Worm (Caenorhabditis elegans) whole organism, mixed stage, embryonic: ENCODE results near the gene sru-17.
"Not testable (repeated sequence)": the region's sequence is repeated elsewhere in the genome, so short reads cannot be mapped to it uniquely, and the experiment has no call there.

Experiments
- M03D4.4 ChIP-seq: sonication (generic microtip); optimal IDR thresholded peaks from 2 replicates; lab custom pipeline; 2017; ENCODE audit warnings: mild to moderate bottlenecking, missing genetic modification characterization, missing compliant biosample characterization
- bed-3 ChIP-seq: fragments of 200-800 bp; sonication (Bioruptor generic); optimal IDR thresholded peaks from 3 replicates; lab custom pipeline; 2018; ENCODE audit warnings: mild to moderate bottlenecking, missing genetic modification characterization, moderate library complexity, missing compliant biosample characterization
- blmp-1 ChIP-seq: fragments of 150-350 bp; optimal IDR thresholded peaks from 2 replicates; lab custom pipeline; 2014; ENCODE audit warnings: missing biosample characterization, missing genetic modification characterization
- ceh-39 ChIP-seq: fragments of 150-350 bp; optimal IDR thresholded peaks from 2 replicates; lab custom pipeline; 2014; ENCODE audit warnings: missing biosample characterization, missing genetic modification characterization
- ceh-83 ChIP-seq: fragments of 200-800 bp; sonication (Bioruptor generic); optimal IDR thresholded peaks from 2 replicates; lab custom pipeline; 2018; ENCODE audit warnings: mild to moderate bottlenecking, missing genetic modification characterization, missing compliant biosample characterization
- ces-1 ChIP-seq: fragments of 150-350 bp; optimal IDR thresholded peaks from 2 replicates; lab custom pipeline; 2014; ENCODE audit warnings: missing biosample characterization, missing genetic modification reagents, missing genetic modification characterization
- cnd-1 ChIP-seq: fragments of 200-800 bp; sonication (Bioruptor generic); optimal IDR thresholded peaks from 2 replicates; lab custom pipeline; 2018; ENCODE audit warnings: mild to moderate bottlenecking, missing genetic modification characterization, missing compliant biosample characterization
- drap-1 ChIP-seq: fragments of 200-800 bp; sonication (Bioruptor generic); optimal IDR thresholded peaks from 3 replicates; lab custom pipeline; 2018; ENCODE audit warnings: mild to moderate bottlenecking, missing genetic modification characterization, missing compliant biosample characterization
- elt-1 ChIP-seq: sonication (generic microtip); optimal IDR thresholded peaks from 2 replicates; lab custom pipeline; 2017; ENCODE audit warnings: missing genetic modification characterization, mild to moderate bottlenecking, missing compliant biosample characterization, antibody characterized with exemption, moderate library complexity, borderline replicate concordance; ENCODE audit not compliant: insufficient read depth
- elt-3 ChIP-seq: fragments of 150-350 bp; optimal IDR thresholded peaks from 2 replicates; lab custom pipeline; 2014; ENCODE audit warnings: missing biosample characterization, missing genetic modification characterization
- flh-1 ChIP-seq: fragments of 200-800 bp; sonication (Bioruptor generic); optimal IDR thresholded peaks from 2 replicates; lab custom pipeline; 2018; ENCODE audit warnings: mild to moderate bottlenecking, missing genetic modification characterization, moderate library complexity, missing compliant biosample characterization
- ham-2 ChIP-seq: fragments of 200-800 bp; sonication (Bioruptor generic); optimal IDR thresholded peaks from 2 replicates; lab custom pipeline; 2018; ENCODE audit warnings: mild to moderate bottlenecking, missing genetic modification characterization, missing compliant biosample characterization
- hlh-1 ChIP-seq: fragments of 150-350 bp; optimal IDR thresholded peaks from 2 replicates; lab custom pipeline; 2014; ENCODE audit warnings: missing biosample characterization, missing genetic modification reagents, missing genetic modification characterization
- lin-13 ChIP-seq: fragments of 150-350 bp; optimal IDR thresholded peaks from 2 replicates; lab custom pipeline; 2014; ENCODE audit warnings: missing biosample characterization, missing genetic modification characterization
- lin-32 ChIP-seq: fragments of 200-800 bp; sonication (Bioruptor generic); optimal IDR thresholded peaks from 2 replicates; lab custom pipeline; 2018; ENCODE audit warnings: mild to moderate bottlenecking, missing genetic modification characterization, missing compliant biosample characterization
- mab-5 ChIP-seq: fragments of 150-350 bp; optimal IDR thresholded peaks from 2 replicates; lab custom pipeline; 2014; ENCODE audit warnings: missing biosample characterization, missing genetic modification characterization
- mep-1 ChIP-seq: fragments of 150-350 bp; optimal IDR thresholded peaks from 2 replicates; lab custom pipeline; 2017; ENCODE audit warnings: missing biosample characterization, missing genetic modification reagents, missing genetic modification characterization, inconsistent platforms
- mls-2 ChIP-seq: sonication (generic microtip); optimal IDR thresholded peaks from 2 replicates; lab custom pipeline; 2016; ENCODE audit warnings: mild to moderate bottlenecking, missing genetic modification characterization, moderate library complexity, missing compliant biosample characterization
- nhr-12 ChIP-seq: fragments of 150-350 bp; optimal IDR thresholded peaks from 2 replicates; lab custom pipeline; 2014; ENCODE audit warnings: missing biosample characterization, missing genetic modification characterization
- nhr-2 ChIP-seq: fragments of 150-350 bp; optimal IDR thresholded peaks from 2 replicates; lab custom pipeline; 2014; ENCODE audit warnings: missing biosample characterization, missing genetic modification characterization
- nhr-237 ChIP-seq: fragments of 150-350 bp; optimal IDR thresholded peaks from 2 replicates; lab custom pipeline; 2014; ENCODE audit warnings: missing biosample characterization, missing genetic modification characterization
- nhr-76 ChIP-seq: sonication (generic microtip); optimal IDR thresholded peaks from 2 replicates; lab custom pipeline; 2017; ENCODE audit warnings: missing biosample characterization, missing genetic modification characterization
- sem-2 ChIP-seq: fragments of 200-800 bp; sonication (Bioruptor generic); optimal IDR thresholded peaks from 2 replicates; lab custom pipeline; 2018; ENCODE audit warnings: mild to moderate bottlenecking, missing genetic modification characterization, missing compliant biosample characterization
- snpc-4 ChIP-seq: fragments of 150-350 bp; optimal IDR thresholded peaks from 2 replicates; lab custom pipeline; 2014; ENCODE audit warnings: missing biosample characterization, missing genetic modification characterization
- sptf-1 ChIP-seq: sonication (generic microtip); optimal IDR thresholded peaks from 2 replicates; lab custom pipeline; 2017; ENCODE audit warnings: mild to moderate bottlenecking, missing genetic modification characterization, moderate library complexity, missing compliant biosample characterization
- unc-120 ChIP-seq: sonication (generic microtip); optimal IDR thresholded peaks from 2 replicates; lab custom pipeline; 2017; ENCODE audit warnings: missing genetic modification characterization, missing compliant biosample characterization; ENCODE audit not compliant: poor library complexity, severe bottlenecking
- unc-39 ChIP-seq: fragments of 150-350 bp; optimal IDR thresholded peaks from 2 replicates; lab custom pipeline; 2014; ENCODE audit warnings: missing biosample characterization, missing genetic modification characterization
- zip-8 ChIP-seq: fragments of 150-350 bp; optimal IDR thresholded peaks from 2 replicates; lab custom pipeline; 2014; ENCODE audit warnings: missing biosample characterization, missing genetic modification characterization
- ztf-11 ChIP-seq: fragments of 150-350 bp; optimal IDR thresholded peaks from 2 replicates; lab custom pipeline; 2014; ENCODE audit warnings: missing biosample characterization, missing genetic modification characterization

Gene sru-17

DNA sequence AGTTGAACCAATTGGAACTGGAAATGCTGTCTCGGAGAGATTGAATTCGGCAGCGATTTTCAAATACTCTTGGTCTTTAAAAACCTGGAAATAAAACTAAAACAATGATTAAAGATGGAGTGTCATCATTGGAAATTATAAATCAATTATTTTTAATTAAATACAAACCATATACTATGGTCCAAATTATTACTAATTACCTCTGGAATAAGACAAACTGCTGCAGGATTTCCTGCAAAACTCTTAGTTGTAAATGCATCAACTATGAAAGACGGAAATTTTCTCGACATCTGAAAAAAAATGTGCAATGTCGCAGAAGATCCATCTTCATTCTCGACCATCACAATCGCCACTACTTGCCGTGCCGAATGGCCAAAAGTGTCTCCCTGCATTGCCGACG is 26.8 kb upstream of the sru-17 start, which contains the start of gene igdb-1:
Gene igdb-1, plus strand, starts transcription at position 301 of the 400 bp plus-strand sequence.
- not testable (repeated sequence) for TF ChIP-seq nhr-12, mab-5, M03D4.4 (tag; lab: Kevin White, UChicago)
- TF ChIP-seq, all 35 proteins: peak for 0; not testable (repeated sequence) for 35

DNA sequence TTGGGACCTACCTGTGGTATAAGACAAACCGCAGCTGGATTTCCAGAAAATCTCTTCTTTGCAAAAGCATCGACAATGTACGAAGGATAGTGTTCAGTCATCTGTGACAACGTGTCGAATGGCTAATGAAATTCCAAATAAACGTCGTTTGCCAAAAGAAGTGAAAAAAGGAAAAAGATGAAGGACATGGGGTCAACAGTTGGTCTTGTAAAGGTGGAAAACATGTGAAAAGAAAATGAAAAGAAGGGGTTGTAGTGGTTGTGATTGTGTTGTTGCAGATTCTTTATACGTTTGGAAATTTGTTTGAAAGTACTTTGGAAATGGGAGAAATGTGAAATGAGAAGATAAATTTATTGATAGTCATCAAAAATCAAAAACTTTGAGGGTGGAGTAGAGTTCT is 21.0 kb upstream of the sru-17 start, which contains the start of gene T04A11.4:
Gene T04A11.4, minus strand, starts transcription at position 101 of the 400 bp plus-strand sequence.
- not testable (repeated sequence) for TF ChIP-seq nhr-2 (tag; lab: Kevin White, UChicago); sem-2 (GFP tag; lab: Kevin White, UChicago); lin-13 (tag; lab: Kevin White, UChicago)

DNA sequence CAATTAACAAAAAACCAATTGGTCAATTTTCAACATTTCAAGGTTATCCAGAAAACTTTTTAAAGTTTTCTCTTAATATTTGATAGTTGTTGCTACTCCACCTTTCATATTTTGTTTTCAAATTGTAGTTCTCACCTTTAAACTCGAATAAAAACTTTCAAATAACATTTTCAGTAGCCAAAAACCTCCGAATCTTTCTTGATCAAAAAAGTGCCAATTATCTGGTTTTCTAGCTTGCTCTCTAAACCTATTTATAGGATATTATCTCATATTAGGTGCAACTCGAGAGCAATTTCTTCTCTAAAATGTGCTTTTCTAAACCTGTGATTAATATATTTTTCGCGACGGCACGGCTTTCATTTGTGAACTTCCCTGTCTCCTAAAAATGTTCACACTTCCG is 18.3 kb upstream of the sru-17 start, which contains the start of gene sru-26:
Gene sru-26, plus strand, starts transcription at position 301 of the 400 bp plus-strand sequence.
- TF ChIP-seq lin-13 (tag; lab: Kevin White, UChicago) = no peak
- TF ChIP-seq hlh-1 (tag; lab: Kevin White, UChicago) = no peak
- no peak for TF ChIP-seq mep-1
- TF ChIP-seq drap-1 (GFP tag; lab: Kevin White, UChicago) = no peak
- no peak for TF ChIP-seq elt-3 (tag; lab: Kevin White, UChicago)
- no peak for TF ChIP-seq ham-2 (GFP tag; lab: Kevin White, UChicago)
- no peak for TF ChIP-seq cnd-1 (tag; lab: Kevin White, UChicago)
- no peak for TF ChIP-seq blmp-1 (tag; lab: Kevin White, UChicago)
- TF ChIP-seq bed-3 = no peak
- no peak for TF ChIP-seq sptf-1 (tag; lab: Kevin White, UChicago)
- no peak for TF ChIP-seq mls-2 (tag; lab: Kevin White, UChicago)
- no peak for TF ChIP-seq elt-1 (tag; lab: Kevin White, UChicago)
- TF ChIP-seq unc-120 (tag; lab: Kevin White, UChicago) = no peak
- TF ChIP-seq, all 35 proteins: peak for 0

DNA sequence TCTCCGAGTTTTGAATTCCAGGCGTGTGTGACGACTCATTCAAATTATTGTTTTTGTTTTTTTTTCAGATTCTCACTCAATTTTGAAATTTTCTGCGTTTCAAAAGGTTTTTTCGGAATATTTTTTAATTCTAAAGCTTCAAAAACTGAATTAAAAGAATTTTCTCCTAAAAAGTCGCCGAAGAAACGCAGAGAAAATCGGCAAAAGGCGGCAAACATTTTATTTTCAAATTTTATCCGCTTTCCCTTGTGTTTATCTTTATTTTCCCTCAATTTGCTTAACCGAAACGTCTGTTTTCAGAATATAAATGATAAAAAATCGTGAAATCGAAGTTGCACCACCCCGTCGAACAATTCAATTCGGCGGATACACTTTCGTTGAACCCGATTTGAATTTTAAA is 15.0 kb upstream of the sru-17 start, which contains the start of gene him-6:
Gene him-6, plus strand, starts transcription at position 301 of the 400 bp plus-strand sequence.
- no peak for TF ChIP-seq ztf-11
- TF ChIP-seq snpc-4 (tag; lab: Kevin White, UChicago) = no peak
- no peak for TF ChIP-seq nhr-12 (tag; lab: Kevin White, UChicago)
- no peak for TF ChIP-seq drap-1 (GFP tag; lab: Kevin White, UChicago)
- TF ChIP-seq ceh-39 (tag; lab: Kevin White, UChicago) = no peak
- no peak for TF ChIP-seq zip-8 (tag; lab: Kevin White, UChicago)
- no peak for TF ChIP-seq hlh-1 (tag; lab: Kevin White, UChicago)
- no peak for TF ChIP-seq sptf-1 (tag; lab: Kevin White, UChicago)
- no peak for TF ChIP-seq elt-1 (tag; lab: Kevin White, UChicago)
- no peak for TF ChIP-seq mab-5 (tag; lab: Kevin White, UChicago)
- no peak for TF ChIP-seq nhr-237 (tag; lab: Kevin White, UChicago)
- no peak for TF ChIP-seq ham-2 (GFP tag; lab: Kevin White, UChicago)
- TF ChIP-seq elt-3 (tag; lab: Kevin White, UChicago) = no peak
- no peak for TF ChIP-seq lin-32 (GFP tag; lab: Kevin White, UChicago)
- TF ChIP-seq flh-1 (GFP tag; lab: Kevin White, UChicago) = no peak
- no peak for TF ChIP-seq ces-1 (GFP tag; lab: Kevin White, UChicago)
- no peak for TF ChIP-seq nhr-76 (tag; lab: Kevin White, UChicago)
- no peak for TF ChIP-seq mls-2 (tag; lab: Kevin White, UChicago)
- no peak for TF ChIP-seq ceh-83 (GFP tag; lab: Kevin White, UChicago)
- TF ChIP-seq, all 35 proteins: peak for 0

DNA sequence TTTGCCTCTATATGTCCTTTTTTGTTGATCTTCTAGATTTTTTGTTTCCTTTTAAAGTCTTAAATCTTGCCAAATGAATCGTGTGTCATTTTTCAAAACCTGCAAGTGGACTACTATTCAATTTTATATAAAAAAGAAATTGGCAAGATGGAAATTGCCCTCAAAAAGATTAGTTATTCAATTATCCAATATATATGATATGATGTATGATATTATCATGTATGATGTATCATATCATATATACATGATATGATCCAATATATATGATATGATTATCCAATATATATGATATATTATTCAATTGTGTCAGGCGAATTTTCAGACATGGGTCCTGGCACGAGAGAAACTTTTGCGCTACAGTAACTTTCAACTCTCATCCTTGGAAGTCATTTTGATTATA is 10.3 kb upstream of the sru-17 start, which contains the start of gene sru-20:
Gene sru-20, plus strand, starts transcription at position 301 of the 400 bp plus-strand sequence.
- TF ChIP-seq ceh-83 (GFP tag; lab: Kevin White, UChicago) = no peak
- TF ChIP-seq lin-13 (tag; lab: Kevin White, UChicago) = no peak
- TF ChIP-seq unc-39 = no peak
- no peak for TF ChIP-seq flh-1 (GFP tag; lab: Kevin White, UChicago)
- no peak for TF ChIP-seq nhr-76 (tag; lab: Kevin White, UChicago)
- TF ChIP-seq, all 35 proteins: peak for 0
